Worm (Caenorhabditis elegans): ENCODE results near the gene pssy-2.
A peak's percentile ranks its signal among the peaks of the same experiment; 100 is the strongest.

The pssy-2 gene

ce11 chrIII:13471504-13471903 lies at the start of gene pssy-2:
TSS of gene pssy-2 (plus strand) at chrIII:13471804.
- TF ChIP-seq him-1 (tag; optimal IDR thresholded peaks at IDR 0.05) (no peak), dao-5 (tag; optimal IDR thresholded peaks at IDR 0.05) (no peak), W03F9.2 (tag; optimal IDR thresholded peaks at IDR 0.05) (no peak)

DNA sequence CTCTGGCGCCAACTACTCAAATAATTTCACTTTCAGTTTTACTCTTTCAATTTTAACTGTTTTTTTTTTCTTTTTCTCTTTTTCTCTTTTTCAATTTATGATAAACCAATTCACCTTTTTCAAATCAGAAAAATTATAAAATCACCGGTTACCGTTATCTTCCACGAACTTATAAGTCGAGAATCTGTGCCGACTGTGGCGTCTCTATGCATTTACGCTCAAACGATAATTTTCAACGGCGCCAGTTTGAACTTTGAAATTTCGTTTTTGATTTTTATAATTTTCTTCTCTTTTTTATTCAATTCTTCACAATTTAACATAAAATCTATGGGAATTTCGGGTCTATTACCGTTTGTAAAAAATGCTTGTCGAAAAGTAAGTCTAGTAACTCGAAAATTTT lies 48.2 kb upstream of the pssy-2 start, which contains the start of gene exo-1:
TSS of gene exo-1 (plus strand) at position 101 of the 400 bp plus-strand sequence.
- peak; percentile 87 for TF ChIP-seq W03F9.2 (tag; optimal IDR thresholded peaks at IDR 0.05)
- TF ChIP-seq him-1 (tag; optimal IDR thresholded peaks at IDR 0.05), result no peak
- no peak for TF ChIP-seq dao-5 (tag; optimal IDR thresholded peaks at IDR 0.05)

DNA sequence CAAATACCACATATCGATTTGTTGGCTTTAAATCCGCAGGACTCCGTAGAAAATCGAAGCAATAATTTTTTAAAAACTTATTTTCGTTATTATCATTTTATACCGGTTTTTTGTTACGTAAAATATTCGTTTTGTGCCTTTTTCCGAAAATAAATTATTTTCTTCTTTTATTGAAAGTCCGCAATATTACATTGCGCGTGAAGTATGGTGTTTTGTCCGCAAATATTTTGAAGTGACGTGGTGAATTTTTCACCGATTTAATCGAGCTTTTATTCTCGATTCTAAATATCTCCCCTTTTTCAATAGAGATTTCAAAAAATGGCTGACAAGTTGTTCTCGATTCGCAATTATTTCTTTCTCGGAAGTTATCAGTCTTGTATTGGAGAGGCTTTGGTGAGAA lies 45.6 kb upstream of the pssy-2 start, which contains the start of gene cope-1:
TSS of gene cope-1 (plus strand) at position 229 of the 400 bp plus-strand sequence.
- no peak for TF ChIP-seq him-1 (tag; optimal IDR thresholded peaks at IDR 0.05)
- no peak for TF ChIP-seq dao-5 (tag; optimal IDR thresholded peaks at IDR 0.05)
- no peak for TF ChIP-seq W03F9.2 (tag; optimal IDR thresholded peaks at IDR 0.05)

DNA sequence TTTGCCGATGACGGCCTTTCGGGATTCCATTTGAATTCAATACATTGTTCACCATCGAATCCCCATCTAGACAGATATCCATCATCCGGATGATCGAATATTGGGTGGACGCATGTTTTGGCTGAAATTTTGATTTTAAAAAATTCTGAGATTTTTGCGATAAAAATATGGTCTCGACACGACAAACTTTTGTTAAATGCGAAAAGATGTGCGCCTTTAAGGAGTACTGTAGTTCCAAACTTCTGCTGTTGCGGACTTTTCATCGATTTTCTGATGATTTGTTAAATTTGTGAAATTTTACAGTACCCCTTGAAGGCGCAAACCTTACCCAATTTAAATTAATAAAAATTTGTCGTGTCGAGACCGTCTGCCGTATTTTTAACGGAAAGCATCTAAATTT lies 43.8 kb upstream of the pssy-2 start:
- TF ChIP-seq W03F9.2 (tag; optimal IDR thresholded peaks at IDR 0.05) (no peak), dao-5 (tag; optimal IDR thresholded peaks at IDR 0.05) (no peak), him-1 (tag; optimal IDR thresholded peaks at IDR 0.05) (no peak)

DNA sequence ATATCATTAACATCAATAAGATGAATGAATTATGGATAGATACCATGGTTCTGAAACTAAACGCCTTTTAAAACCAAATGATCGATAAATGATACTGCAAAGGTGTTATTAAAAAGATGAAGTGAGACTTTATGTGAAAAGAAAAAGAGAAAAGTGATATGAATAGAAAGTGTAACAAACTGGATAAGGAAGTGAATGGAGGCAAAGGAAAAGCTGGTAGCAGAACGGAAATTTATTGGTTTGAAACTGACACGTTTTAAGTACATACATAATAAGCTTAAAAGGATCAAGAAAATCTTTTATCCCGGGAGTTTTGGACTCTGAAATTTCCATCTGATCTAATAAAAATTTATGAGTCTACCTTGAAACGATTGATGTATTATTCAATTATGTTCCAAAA lies 41.9 kb upstream of the pssy-2 start, which contains the start of gene bli-5:
TSS of gene bli-5 (minus strand) at position 101 of the 400 bp plus-strand sequence.
- no peak for TF ChIP-seq W03F9.2 (tag; optimal IDR thresholded peaks at IDR 0.05)
- no peak for TF ChIP-seq him-1 (tag; optimal IDR thresholded peaks at IDR 0.05)
- TF ChIP-seq dao-5 (tag; optimal IDR thresholded peaks at IDR 0.05), result no peak

- TF ChIP-seq W03F9.2 (tag; optimal IDR thresholded peaks at IDR 0.05) (no peak), him-1 (tag; optimal IDR thresholded peaks at IDR 0.05) (no peak)
Measured at ce11 chrIII:13430162-13430561, 41.4 kb upstream of the pssy-2 start, which contains the start of gene trf-1. TSS of gene trf-1 (plus strand) at chrIII:13430462.

DNA sequence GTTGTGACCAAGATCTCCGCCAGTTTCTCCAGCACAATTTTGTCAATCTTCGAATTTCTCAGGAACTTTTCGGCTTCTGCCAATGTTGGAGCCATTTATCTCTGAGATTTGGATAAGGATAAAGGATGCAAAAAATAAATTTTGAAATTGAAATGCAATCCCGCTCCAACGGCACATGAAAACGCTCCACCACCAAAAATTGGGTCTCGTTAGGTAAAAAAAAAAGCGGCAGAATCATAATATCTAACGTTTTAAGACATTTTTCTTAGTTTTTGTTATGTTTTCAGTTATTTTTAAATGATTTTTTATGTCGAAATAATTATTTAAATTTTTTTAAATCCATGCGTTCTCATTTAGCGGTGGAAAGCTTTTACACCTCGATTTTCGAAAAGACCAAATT lies 37.2 kb upstream of the pssy-2 start, which contains the start of gene F45G2.7:
TSS of gene F45G2.7 (minus strand) at position 101 of the 400 bp plus-strand sequence.
- no peak for TF ChIP-seq him-1 (tag; optimal IDR thresholded peaks at IDR 0.05)
- TF ChIP-seq W03F9.2 (tag; optimal IDR thresholded peaks at IDR 0.05), result no peak
- no peak for TF ChIP-seq dao-5 (tag; optimal IDR thresholded peaks at IDR 0.05)

ce11 chrIII:13435570-13435969 lies 36.0 kb upstream of the pssy-2 start, which contains the start of gene F45G2.8:
TSS of gene F45G2.8 (minus strand) at chrIII:13435670.
- TF ChIP-seq W03F9.2 (tag; optimal IDR thresholded peaks at IDR 0.05) (no peak), dao-5 (tag; optimal IDR thresholded peaks at IDR 0.05) (no peak), him-1 (tag; optimal IDR thresholded peaks at IDR 0.05) (no peak)

DNA sequence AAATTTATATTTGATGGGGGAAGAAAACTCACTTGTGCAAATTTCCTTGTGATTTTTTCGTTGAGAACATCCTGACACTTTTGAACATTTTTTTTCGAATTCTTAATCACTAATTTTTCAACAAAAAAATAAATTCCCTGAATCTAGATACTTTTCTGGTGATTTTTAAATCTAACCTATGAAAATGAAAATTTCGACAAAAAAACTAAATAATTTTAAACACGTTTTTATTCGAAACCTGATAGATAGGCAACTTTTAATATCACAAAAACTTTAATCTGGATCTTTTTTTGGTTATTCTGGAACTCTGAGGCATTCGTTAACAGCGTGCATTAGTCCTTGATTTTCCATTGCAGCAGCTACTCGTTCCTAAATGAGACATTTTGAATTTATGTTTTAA lies 34.8 kb upstream of the pssy-2 start, which contains the start of gene F45G2.9:
TSS of gene F45G2.9 (minus strand) at position 101 of the 400 bp plus-strand sequence.
- no peak for TF ChIP-seq him-1 (tag; optimal IDR thresholded peaks at IDR 0.05)
- TF ChIP-seq W03F9.2 (tag; optimal IDR thresholded peaks at IDR 0.05), result no peak
- no peak for TF ChIP-seq dao-5 (tag; optimal IDR thresholded peaks at IDR 0.05)

ce11 chrIII:13439415-13439814 lies 32.2 kb upstream of the pssy-2 start, which contains the start of gene ciao-2B:
TSS of gene ciao-2B (minus strand) at chrIII:13439544.
- TF ChIP-seq him-1 (tag; optimal IDR thresholded peaks at IDR 0.05) (no peak), W03F9.2 (tag; optimal IDR thresholded peaks at IDR 0.05) (no peak), dao-5 (tag; optimal IDR thresholded peaks at IDR 0.05) (no peak)

DNA sequence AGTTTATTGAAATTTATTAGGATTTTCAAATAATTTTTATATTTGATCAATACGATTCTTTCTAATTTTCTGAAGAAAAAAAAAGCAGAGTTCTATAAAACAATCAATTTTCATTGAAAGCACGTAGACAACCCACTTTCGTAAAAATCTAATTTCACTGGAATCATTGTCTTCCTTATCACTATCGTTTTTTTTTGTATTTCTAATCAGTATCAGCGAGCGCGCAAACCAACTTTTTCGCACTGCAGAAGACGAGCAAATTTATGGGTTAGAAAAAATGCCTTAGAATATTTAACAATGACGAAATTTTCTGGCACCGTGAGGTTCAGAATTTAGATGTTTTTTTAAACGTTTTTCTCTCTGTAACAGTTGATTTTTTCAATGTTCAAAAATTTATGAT lies 18.8 kb upstream of the pssy-2 start:
- TF ChIP-seq W03F9.2 (tag; optimal IDR thresholded peaks at IDR 0.05), result no peak
- TF ChIP-seq him-1 (tag; optimal IDR thresholded peaks at IDR 0.05), result no peak
- no peak for TF ChIP-seq dao-5 (tag; optimal IDR thresholded peaks at IDR 0.05)

DNA sequence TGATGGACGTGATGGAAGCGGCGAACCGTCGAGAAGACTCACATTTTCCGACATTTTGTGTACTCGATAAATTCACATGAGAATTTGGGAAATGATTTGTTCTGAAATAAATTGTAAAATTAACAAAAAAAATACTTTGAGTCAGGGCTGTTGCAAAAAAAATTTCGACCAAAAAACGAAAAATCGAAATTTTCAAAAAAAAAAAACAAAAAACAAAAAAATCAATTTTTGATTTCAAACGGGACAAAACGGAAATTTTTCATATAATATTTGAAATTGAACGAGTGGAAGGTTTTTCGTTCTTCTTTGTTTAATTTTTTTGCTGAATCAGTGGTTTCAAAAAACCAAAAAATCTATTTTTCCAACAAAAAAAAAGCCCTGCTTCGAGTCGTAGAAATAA lies 16.4 kb upstream of the pssy-2 start, which contains the start of gene cua-1:
TSS of gene cua-1 (minus strand) at position 101 of the 400 bp plus-strand sequence.
- TF ChIP-seq W03F9.2 (tag; optimal IDR thresholded peaks at IDR 0.05) (no peak), dao-5 (tag; optimal IDR thresholded peaks at IDR 0.05) (no peak), him-1 (tag; optimal IDR thresholded peaks at IDR 0.05) (no peak)

- TF ChIP-seq dao-5 (tag; optimal IDR thresholded peaks at IDR 0.05) (no peak), W03F9.2 (tag; optimal IDR thresholded peaks at IDR 0.05) (no peak), him-1 (tag; optimal IDR thresholded peaks at IDR 0.05) (no peak)
Measured at ce11 chrIII:13455816-13456215, 15.8 kb upstream of the pssy-2 start.

DNA sequence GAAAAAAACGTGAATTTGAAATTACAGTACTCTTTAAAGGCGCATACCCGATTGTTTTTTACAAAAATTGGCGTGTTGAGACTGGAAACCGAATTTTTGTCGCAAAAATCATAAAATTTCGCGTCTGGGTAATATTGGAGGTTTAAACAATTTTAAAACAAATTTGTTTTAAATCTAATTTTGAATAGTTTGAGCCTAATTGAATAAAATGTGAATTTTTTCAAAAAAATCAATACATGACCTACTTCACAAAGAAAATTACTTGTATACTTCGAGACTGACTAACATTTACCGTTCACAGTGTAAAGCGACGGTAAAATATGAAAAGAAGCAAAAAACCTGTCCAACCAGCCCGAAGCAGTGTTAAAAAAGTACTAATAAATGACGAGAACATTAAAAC lies 14.3 kb upstream of the pssy-2 start:
- TF ChIP-seq him-1 (tag; optimal IDR thresholded peaks at IDR 0.05) (no peak), dao-5 (tag; optimal IDR thresholded peaks at IDR 0.05) (no peak), W03F9.2 (tag; optimal IDR thresholded peaks at IDR 0.05) (no peak)

Data from whole organism, L4/young adult.